Worm (Caenorhabditis elegans) whole organism, mixed stage, embryonic: ENCODE results near the gene tebp-1.
A peak's percentile ranks its signal among the peaks of the same experiment; 100 is the strongest.

Experiments used
- M03D4.4 ChIP-seq: sonication (generic microtip); optimal IDR thresholded peaks from 2 replicates; lab custom pipeline; 2017; ENCODE audit warnings: mild to moderate bottlenecking, missing genetic modification characterization, missing compliant biosample characterization
- bed-3 ChIP-seq: fragments of 200-800 bp; sonication (Bioruptor generic); optimal IDR thresholded peaks from 3 replicates; lab custom pipeline; 2018; ENCODE audit warnings: mild to moderate bottlenecking, missing genetic modification characterization, moderate library complexity, missing compliant biosample characterization
- blmp-1 ChIP-seq: fragments of 150-350 bp; optimal IDR thresholded peaks from 2 replicates; lab custom pipeline; 2014; ENCODE audit warnings: missing biosample characterization, missing genetic modification characterization
- ceh-39 ChIP-seq: fragments of 150-350 bp; optimal IDR thresholded peaks from 2 replicates; lab custom pipeline; 2014; ENCODE audit warnings: missing biosample characterization, missing genetic modification characterization
- ceh-43 ChIP-seq: fragments of 200-800 bp; sonication (Bioruptor generic); optimal IDR thresholded peaks from 2 replicates; lab custom pipeline; 2018; ENCODE audit warnings: mild to moderate bottlenecking, missing genetic modification characterization, moderate library complexity, missing compliant biosample characterization
- ceh-83 ChIP-seq: fragments of 200-800 bp; sonication (Bioruptor generic); optimal IDR thresholded peaks from 2 replicates; lab custom pipeline; 2018; ENCODE audit warnings: mild to moderate bottlenecking, missing genetic modification characterization, missing compliant biosample characterization
- ces-1 ChIP-seq: fragments of 150-350 bp; optimal IDR thresholded peaks from 2 replicates; lab custom pipeline; 2014; ENCODE audit warnings: missing biosample characterization, missing genetic modification reagents, missing genetic modification characterization
- cnd-1 ChIP-seq: fragments of 200-800 bp; sonication (Bioruptor generic); optimal IDR thresholded peaks from 2 replicates; lab custom pipeline; 2018; ENCODE audit warnings: mild to moderate bottlenecking, missing genetic modification characterization, missing compliant biosample characterization
- drap-1 ChIP-seq: fragments of 200-800 bp; sonication (Bioruptor generic); optimal IDR thresholded peaks from 3 replicates; lab custom pipeline; 2018; ENCODE audit warnings: mild to moderate bottlenecking, missing genetic modification characterization, missing compliant biosample characterization
- elt-1 ChIP-seq: sonication (generic microtip); optimal IDR thresholded peaks from 2 replicates; lab custom pipeline; 2017; ENCODE audit warnings: missing genetic modification characterization, mild to moderate bottlenecking, missing compliant biosample characterization, antibody characterized with exemption, moderate library complexity, borderline replicate concordance; ENCODE audit not compliant: insufficient read depth
- elt-3 ChIP-seq: fragments of 150-350 bp; optimal IDR thresholded peaks from 2 replicates; lab custom pipeline; 2014; ENCODE audit warnings: missing biosample characterization, missing genetic modification characterization
- flh-1 ChIP-seq: fragments of 200-800 bp; sonication (Bioruptor generic); optimal IDR thresholded peaks from 2 replicates; lab custom pipeline; 2018; ENCODE audit warnings: mild to moderate bottlenecking, missing genetic modification characterization, moderate library complexity, missing compliant biosample characterization
- ham-2 ChIP-seq: fragments of 200-800 bp; sonication (Bioruptor generic); optimal IDR thresholded peaks from 2 replicates; lab custom pipeline; 2018; ENCODE audit warnings: mild to moderate bottlenecking, missing genetic modification characterization, missing compliant biosample characterization
- hlh-1 ChIP-seq: fragments of 150-350 bp; optimal IDR thresholded peaks from 2 replicates; lab custom pipeline; 2014; ENCODE audit warnings: missing biosample characterization, missing genetic modification reagents, missing genetic modification characterization
- lin-13 ChIP-seq: fragments of 150-350 bp; optimal IDR thresholded peaks from 2 replicates; lab custom pipeline; 2014; ENCODE audit warnings: missing biosample characterization, missing genetic modification characterization
- lin-32 ChIP-seq: fragments of 200-800 bp; sonication (Bioruptor generic); optimal IDR thresholded peaks from 2 replicates; lab custom pipeline; 2018; ENCODE audit warnings: mild to moderate bottlenecking, missing genetic modification characterization, missing compliant biosample characterization
- lsy-2 ChIP-seq: fragments of 150-350 bp; optimal IDR thresholded peaks from 2 replicates; lab custom pipeline; 2014; ENCODE audit warnings: missing biosample characterization, missing genetic modification characterization
- mab-5 ChIP-seq: fragments of 150-350 bp; optimal IDR thresholded peaks from 2 replicates; lab custom pipeline; 2014; ENCODE audit warnings: missing biosample characterization, missing genetic modification characterization
- mep-1 ChIP-seq: fragments of 150-350 bp; optimal IDR thresholded peaks from 2 replicates; lab custom pipeline; 2017; ENCODE audit warnings: missing biosample characterization, missing genetic modification reagents, missing genetic modification characterization, inconsistent platforms
- mls-2 ChIP-seq: sonication (generic microtip); optimal IDR thresholded peaks from 2 replicates; lab custom pipeline; 2016; ENCODE audit warnings: mild to moderate bottlenecking, missing genetic modification characterization, moderate library complexity, missing compliant biosample characterization
- nhr-12 ChIP-seq: fragments of 150-350 bp; optimal IDR thresholded peaks from 2 replicates; lab custom pipeline; 2014; ENCODE audit warnings: missing biosample characterization, missing genetic modification characterization
- nhr-2 ChIP-seq: fragments of 150-350 bp; optimal IDR thresholded peaks from 2 replicates; lab custom pipeline; 2014; ENCODE audit warnings: missing biosample characterization, missing genetic modification characterization
- nhr-237 ChIP-seq: fragments of 150-350 bp; optimal IDR thresholded peaks from 2 replicates; lab custom pipeline; 2014; ENCODE audit warnings: missing biosample characterization, missing genetic modification characterization
- nhr-28 ChIP-seq: fragments of 150-350 bp; optimal IDR thresholded peaks from 2 replicates; lab custom pipeline; 2014; ENCODE audit warnings: missing biosample characterization, missing genetic modification characterization
- nhr-76 ChIP-seq: sonication (generic microtip); optimal IDR thresholded peaks from 2 replicates; lab custom pipeline; 2017; ENCODE audit warnings: missing biosample characterization, missing genetic modification characterization
- pha-4 ChIP-seq: fragments of 150-350 bp; optimal IDR thresholded peaks from 2 replicates; lab custom pipeline; 2018; ENCODE audit warnings: missing biosample characterization, missing genetic modification reagents, missing genetic modification characterization
- sem-2 ChIP-seq: fragments of 200-800 bp; sonication (Bioruptor generic); optimal IDR thresholded peaks from 2 replicates; lab custom pipeline; 2018; ENCODE audit warnings: mild to moderate bottlenecking, missing genetic modification characterization, missing compliant biosample characterization
- snpc-4 ChIP-seq: fragments of 150-350 bp; optimal IDR thresholded peaks from 2 replicates; lab custom pipeline; 2014; ENCODE audit warnings: missing biosample characterization, missing genetic modification characterization
- sptf-1 ChIP-seq: sonication (generic microtip); optimal IDR thresholded peaks from 2 replicates; lab custom pipeline; 2017; ENCODE audit warnings: mild to moderate bottlenecking, missing genetic modification characterization, moderate library complexity, missing compliant biosample characterization
- tbx-8 ChIP-seq: fragments of 200-800 bp; sonication (Bioruptor generic); optimal IDR thresholded peaks from 2 replicates; lab custom pipeline; 2018; ENCODE audit warnings: mild to moderate bottlenecking, missing genetic modification characterization, moderate library complexity, missing compliant biosample characterization
- unc-120 ChIP-seq: sonication (generic microtip); optimal IDR thresholded peaks from 2 replicates; lab custom pipeline; 2017; ENCODE audit warnings: missing genetic modification characterization, missing compliant biosample characterization; ENCODE audit not compliant: poor library complexity, severe bottlenecking
- unc-39 ChIP-seq: fragments of 150-350 bp; optimal IDR thresholded peaks from 2 replicates; lab custom pipeline; 2014; ENCODE audit warnings: missing biosample characterization, missing genetic modification characterization
- unc-62 ChIP-seq: fragments of 150-350 bp; optimal IDR thresholded peaks from 2 replicates; lab custom pipeline; 2014; ENCODE audit warnings: missing biosample characterization, missing genetic modification reagents, missing genetic modification characterization
- zip-8 ChIP-seq: fragments of 150-350 bp; optimal IDR thresholded peaks from 2 replicates; lab custom pipeline; 2014; ENCODE audit warnings: missing biosample characterization, missing genetic modification characterization
- ztf-11 ChIP-seq: fragments of 150-350 bp; optimal IDR thresholded peaks from 2 replicates; lab custom pipeline; 2014; ENCODE audit warnings: missing biosample characterization, missing genetic modification characterization

tebp-1 gene

DNA sequence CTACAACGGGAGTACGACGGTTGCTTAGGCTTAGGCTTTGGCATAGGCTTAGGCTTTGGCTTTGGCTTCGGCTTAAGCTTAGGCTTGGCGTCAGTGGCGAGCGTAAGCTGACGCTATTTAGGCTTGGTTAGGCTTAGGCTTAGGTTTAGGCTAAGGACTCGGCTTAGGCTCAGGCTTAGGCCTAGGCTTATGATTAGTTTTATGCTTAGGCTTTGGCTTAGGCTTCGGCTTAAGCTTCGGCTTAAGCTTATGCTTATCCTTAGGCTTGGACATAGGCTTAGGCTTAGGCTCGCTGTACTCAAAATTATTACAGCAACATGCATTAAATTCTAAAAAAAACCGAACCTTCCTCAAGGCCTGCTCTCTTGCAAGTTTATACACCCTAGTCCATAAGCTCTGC lies 12.8 kb downstream of the tebp-1 start:
- TF ChIP-seq ham-2 (GFP tag; lab: Kevin White, UChicago) (peak; percentile 21), flh-1 (no peak)

DNA sequence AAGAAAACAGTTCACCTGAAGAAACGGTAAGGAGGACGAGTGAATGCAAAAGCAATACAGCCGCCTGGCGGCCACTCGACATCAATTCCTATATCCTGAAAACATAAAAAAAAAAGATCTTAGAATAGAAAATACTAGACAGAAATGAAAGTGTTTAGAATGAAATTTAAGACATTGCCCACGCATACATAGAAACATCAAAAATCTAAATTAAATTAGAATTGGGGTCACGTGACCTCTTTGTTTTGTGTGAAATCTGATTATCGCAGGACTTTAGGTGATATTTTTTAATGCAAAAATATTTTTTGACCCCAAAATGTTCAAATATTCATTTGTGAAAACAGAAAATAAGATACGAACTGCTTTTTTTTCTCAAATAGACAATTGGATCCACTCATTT lies 16.0 kb downstream of the tebp-1 start, which contains the start of gene acr-20:
acr-20 (minus strand) TSS at position 101 of the 400 bp plus-strand sequence.
- no peak for TF ChIP-seq bed-3 (GFP tag; lab: Kevin White, UChicago)
- no peak for TF ChIP-seq ham-2 (GFP tag; lab: Kevin White, UChicago)
- no peak for TF ChIP-seq nhr-2
- TF ChIP-seq tbx-8: no peak
- TF ChIP-seq unc-62: no peak
- TF ChIP-seq flh-1: no peak
- TF ChIP-seq cnd-1 (tag; lab: Kevin White, UChicago): no peak
- no peak for TF ChIP-seq lsy-2 (tag; lab: Kevin White, UChicago)
- no peak for TF ChIP-seq elt-3 (tag; lab: Kevin White, UChicago)
- TF ChIP-seq ceh-39 (tag; lab: Kevin White, UChicago): no peak
- no peak for TF ChIP-seq mep-1 (tag; lab: Kevin White, UChicago)
- TF ChIP-seq ceh-43: no peak

DNA sequence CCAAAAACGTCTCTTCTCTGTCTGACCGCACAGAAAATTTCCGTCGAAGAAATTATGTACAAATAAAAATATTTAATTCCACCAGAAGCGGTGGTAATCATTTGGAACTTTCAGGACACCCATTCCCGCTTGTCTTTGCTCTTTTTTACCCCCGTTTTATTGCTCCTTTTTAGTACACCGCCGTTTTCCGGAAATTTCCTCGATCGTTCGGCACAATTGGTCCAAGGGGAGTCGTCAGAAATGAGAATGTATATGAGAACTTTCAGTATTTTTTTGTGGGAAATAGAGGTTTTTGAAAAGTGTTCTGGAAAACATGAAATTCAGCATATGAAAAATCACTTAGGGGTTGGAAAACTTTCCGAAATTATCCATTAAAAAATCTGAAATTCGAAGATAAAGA lies 19.0 kb downstream of the tebp-1 start:
- TF ChIP-seq ztf-11 (no peak), unc-62 (no peak), sem-2 (GFP tag; lab: Kevin White, UChicago) (no peak), ham-2 (GFP tag; lab: Kevin White, UChicago) (no peak), lsy-2 (tag; lab: Kevin White, UChicago) (no peak), unc-120 (no peak), ces-1 (GFP tag; lab: Kevin White, UChicago) (no peak), ceh-43 (no peak), unc-39 (no peak), ceh-39 (tag; lab: Kevin White, UChicago) (no peak), M03D4.4 (tag; lab: Kevin White, UChicago) (no peak), blmp-1 (tag; lab: Kevin White, UChicago) (no peak), lin-13 (tag; lab: Kevin White, UChicago) (no peak), ceh-83 (GFP tag; lab: Kevin White, UChicago) (no peak), elt-3 (tag; lab: Kevin White, UChicago) (no peak), cnd-1 (tag; lab: Kevin White, UChicago) (no peak), elt-1 (no peak), pha-4 (no peak), nhr-28 (tag; lab: Kevin White, UChicago) (no peak)
- TF ChIP-seq, all 35 proteins: peak for 0

DNA sequence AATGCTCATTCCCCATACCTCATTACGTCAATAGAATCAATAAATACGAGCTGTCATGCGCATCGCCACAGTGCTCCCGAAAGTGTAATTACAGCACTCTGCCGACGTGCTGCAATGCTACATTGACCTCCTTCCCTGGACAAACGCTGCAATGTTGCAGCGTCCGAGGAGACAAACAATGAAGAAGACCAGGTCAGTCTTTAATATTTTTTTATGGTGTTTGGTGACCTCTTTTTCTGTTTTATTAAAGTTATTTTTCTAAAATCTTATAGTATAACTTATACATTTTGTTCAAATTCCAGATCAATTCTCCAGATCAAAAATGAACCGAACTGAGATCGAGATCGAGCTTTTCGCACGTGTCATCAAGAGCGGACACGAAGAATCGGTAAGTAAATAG lies 19.6 kb downstream of the tebp-1 start, which contains the start of gene sdz-26:
sdz-26 (plus strand) TSS at position 301 of the 400 bp plus-strand sequence.
- TF ChIP-seq lsy-2 (tag; lab: Kevin White, UChicago) (no peak), pha-4 (no peak), sem-2 (GFP tag; lab: Kevin White, UChicago) (no peak), M03D4.4 (tag; lab: Kevin White, UChicago) (no peak), ceh-43 (no peak), unc-39 (no peak), elt-1 (no peak), nhr-76 (tag; lab: Kevin White, UChicago) (no peak)

DNA sequence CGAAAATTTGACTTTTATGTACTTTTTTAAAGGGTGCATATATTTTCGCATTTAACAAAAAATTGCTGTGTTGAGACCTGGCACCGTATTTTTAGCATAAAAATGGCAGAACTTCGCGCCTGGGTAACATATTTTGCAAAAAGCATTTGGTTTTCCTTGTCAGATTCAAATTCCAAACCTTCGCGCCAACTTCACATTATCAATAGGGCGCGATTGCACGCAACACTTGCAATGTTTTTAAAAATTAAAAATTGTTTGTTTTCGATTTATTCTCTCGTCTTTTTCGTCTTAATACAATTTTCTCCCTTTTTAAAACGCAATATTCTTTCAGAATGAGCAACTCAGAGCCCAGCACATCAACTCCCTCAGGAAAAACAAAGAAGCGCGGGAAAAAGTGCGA lies 21.8 kb downstream of the tebp-1 start, which contains the start of gene mes-2:
mes-2 (plus strand) TSS at position 330 of the 400 bp plus-strand sequence.
- no peak for TF ChIP-seq nhr-28 (tag; lab: Kevin White, UChicago)
- peak; percentile 88 for TF ChIP-seq mep-1 (tag; lab: Kevin White, UChicago)
- no peak for TF ChIP-seq unc-120
- TF ChIP-seq nhr-2: peak; percentile 3
- TF ChIP-seq ceh-43: no peak
- TF ChIP-seq flh-1: no peak
- TF ChIP-seq cnd-1 (tag; lab: Kevin White, UChicago): no peak
- no peak for TF ChIP-seq snpc-4 (tag; lab: Kevin White, UChicago)
- TF ChIP-seq tbx-8: no peak
- no peak for TF ChIP-seq nhr-76 (tag; lab: Kevin White, UChicago)
- TF ChIP-seq unc-62: peak; percentile 21
- TF ChIP-seq M03D4.4 (tag; lab: Kevin White, UChicago): no peak
- no peak for TF ChIP-seq elt-3 (tag; lab: Kevin White, UChicago)
- TF ChIP-seq nhr-237 (tag; lab: Kevin White, UChicago): peak; percentile 50
- TF ChIP-seq ces-1 (GFP tag; lab: Kevin White, UChicago): peak; percentile 57
- no peak for TF ChIP-seq mab-5 (tag; lab: Kevin White, UChicago)
- no peak for TF ChIP-seq bed-3 (GFP tag; lab: Kevin White, UChicago)
- TF ChIP-seq ham-2 (GFP tag; lab: Kevin White, UChicago): no peak
- TF ChIP-seq ceh-83 (GFP tag; lab: Kevin White, UChicago): peak; percentile 53
- peak; percentile 14 for TF ChIP-seq sptf-1 (tag; lab: Kevin White, UChicago)
- TF ChIP-seq ztf-11: no peak
- TF ChIP-seq ceh-39 (tag; lab: Kevin White, UChicago): no peak
- no peak for TF ChIP-seq mls-2
- no peak for TF ChIP-seq sem-2 (GFP tag; lab: Kevin White, UChicago)
- peak; percentile 60 for TF ChIP-seq lin-13 (tag; lab: Kevin White, UChicago)
- peak; percentile 60 for TF ChIP-seq pha-4
- TF ChIP-seq elt-1: no peak
- TF ChIP-seq hlh-1 (tag; lab: Kevin White, UChicago): peak; percentile 68
- no peak for TF ChIP-seq lin-32 (GFP tag; lab: Kevin White, UChicago)
- no peak for TF ChIP-seq unc-39
- no peak for TF ChIP-seq drap-1 (GFP tag; lab: Kevin White, UChicago)
- TF ChIP-seq lsy-2 (tag; lab: Kevin White, UChicago): peak; percentile 37
- TF ChIP-seq zip-8 (tag; lab: Kevin White, UChicago): no peak
- no peak for TF ChIP-seq nhr-12 (tag; lab: Kevin White, UChicago)
- TF ChIP-seq blmp-1 (tag; lab: Kevin White, UChicago): no peak
